Worm (Caenorhabditis elegans): Measurements from ENCODE around the gene C06B8.2.

DNA sequence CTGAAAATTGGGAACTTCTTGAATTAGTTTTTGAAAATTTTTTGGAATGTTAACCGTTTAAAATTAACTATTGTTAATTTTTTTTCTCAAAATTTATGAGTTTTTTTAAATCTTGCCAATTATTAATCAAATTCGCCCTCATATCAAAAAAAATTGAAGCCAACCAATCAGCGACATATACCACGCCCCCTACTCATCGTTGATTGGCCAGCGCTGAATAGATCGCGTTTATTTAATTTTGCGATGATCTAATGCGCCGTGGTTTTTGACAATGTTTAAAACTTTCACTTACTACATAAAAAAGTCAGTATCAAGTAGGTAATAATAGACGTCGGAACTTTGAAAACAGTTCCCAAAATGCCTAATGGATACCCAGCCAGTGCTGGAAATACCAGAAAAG, 36.2 kb downstream of the C06B8.2 start:
- no peak for TF ChIP-seq unc-130 (tag; optimal IDR thresholded peaks at IDR 0.05)
- no peak for TF ChIP-seq fkh-10 (GFP tag; optimal IDR thresholded peaks at IDR 0.05)
